Worm (Caenorhabditis elegans): Measurements from ENCODE around the gene Y57G11C.33.
A peak's percentile ranks its signal among the peaks of the same experiment; 100 is the strongest.

Gene Y57G11C.33

ce11 chrIV:14620543-14620942, 36.3 kb upstream of the Y57G11C.33 start:
- TF ChIP-seq hmg-4 (GFP tag; optimal IDR thresholded peaks at IDR 0.05) (no peak), tbx-37 (GFP tag; conservative IDR thresholded peaks at IDR 0.05) (no peak), tbx-11 (GFP tag; IDR thresholded peaks at IDR 0.05) (no peak), ceh-13 (GFP tag; optimal IDR thresholded peaks at IDR 0.05) (no peak), hnd-1 (tag; optimal IDR thresholded peaks at IDR 0.05) (no peak), flt-1 (GFP tag; IDR thresholded peaks at IDR 0.05) (no peak), pes-1 (GFP tag; IDR thresholded peaks at IDR 0.05) (no peak), scrt-1 (GFP tag; IDR thresholded peaks at IDR 0.05) (no peak), tra-4 (tag; optimal IDR thresholded peaks at IDR 0.05) (no peak), ceh-36 (tag; optimal IDR thresholded peaks at IDR 0.05) (no peak), B0310.2 (tag; optimal IDR thresholded peaks at IDR 0.05) (no peak), ets-7 (tag; optimal IDR thresholded peaks at IDR 0.05) (no peak), sea-1 (GFP tag; conservative IDR thresholded peaks at IDR 0.05) (no peak), F13C5.2 (tag; optimal IDR thresholded peaks at IDR 0.05) (no peak)

ce11 chrIV:14621117-14621516, 35.8 kb upstream of the Y57G11C.33 start:
- no peak for TF ChIP-seq pes-1 (GFP tag; IDR thresholded peaks at IDR 0.05)
- no peak for TF ChIP-seq hmbx-1 (tag; optimal IDR thresholded peaks at IDR 0.05)
- TF ChIP-seq hnd-1 (tag; optimal IDR thresholded peaks at IDR 0.05), result no peak

- TF ChIP-seq pes-1 (GFP tag; IDR thresholded peaks at IDR 0.05) (no peak), B0310.2 (tag; optimal IDR thresholded peaks at IDR 0.05) (peak; percentile 2)
These were observed 34.8 kb upstream of the Y57G11C.33 start for ce11 chrIV:14622109-14622508.

ce11 chrIV:14631726-14632125, 25.2 kb upstream of the Y57G11C.33 start:
- TF ChIP-seq hnd-1 (tag; optimal IDR thresholded peaks at IDR 0.05) (no peak), scrt-1 (GFP tag; IDR thresholded peaks at IDR 0.05) (no peak), aly-1 (tag; optimal IDR thresholded peaks at IDR 0.05) (no peak), pes-1 (GFP tag; IDR thresholded peaks at IDR 0.05) (no peak), tbx-37 (GFP tag; conservative IDR thresholded peaks at IDR 0.05) (no peak), ama-1 (optimal IDR thresholded peaks at IDR 0.05) (no peak), flt-1 (GFP tag; IDR thresholded peaks at IDR 0.05) (no peak), tbx-11 (GFP tag; IDR thresholded peaks at IDR 0.05) (no peak), ceh-36 (tag; optimal IDR thresholded peaks at IDR 0.05) (no peak), tra-4 (tag; optimal IDR thresholded peaks at IDR 0.05) (no peak), ceh-13 (GFP tag; optimal IDR thresholded peaks at IDR 0.05) (no peak), ets-7 (tag; optimal IDR thresholded peaks at IDR 0.05) (no peak), F13C5.2 (tag; optimal IDR thresholded peaks at IDR 0.05) (no peak), hmg-4 (GFP tag; optimal IDR thresholded peaks at IDR 0.05) (no peak), B0310.2 (tag; optimal IDR thresholded peaks at IDR 0.05) (no peak), sea-1 (GFP tag; conservative IDR thresholded peaks at IDR 0.05) (no peak)

ce11 chrIV:14632799-14633198, 24.1 kb upstream of the Y57G11C.33 start, which contains the start of gene irld-4:
Gene irld-4, plus strand, starts transcription at chrIV:14633099.
- TF ChIP-seq aly-1 (tag; optimal IDR thresholded peaks at IDR 0.05) (no peak), ets-7 (tag; optimal IDR thresholded peaks at IDR 0.05) (no peak), ama-1 (optimal IDR thresholded peaks at IDR 0.05) (no peak), F13C5.2 (tag; optimal IDR thresholded peaks at IDR 0.05) (no peak), hnd-1 (tag; optimal IDR thresholded peaks at IDR 0.05) (no peak), scrt-1 (GFP tag; IDR thresholded peaks at IDR 0.05) (no peak)

ce11 chrIV:14634826-14635225, 22.1 kb upstream of the Y57G11C.33 start, which contains the start of gene ule-2:
Gene ule-2, plus strand, starts transcription at chrIV:14635126.
- TF ChIP-seq tbx-37 (GFP tag; conservative IDR thresholded peaks at IDR 0.05) (no peak), tbx-11 (GFP tag; IDR thresholded peaks at IDR 0.05) (no peak), ama-1 (optimal IDR thresholded peaks at IDR 0.05) (no peak), pes-1 (GFP tag; IDR thresholded peaks at IDR 0.05) (no peak), flt-1 (GFP tag; IDR thresholded peaks at IDR 0.05) (no peak), scrt-1 (GFP tag; IDR thresholded peaks at IDR 0.05) (no peak), ets-7 (tag; optimal IDR thresholded peaks at IDR 0.05) (no peak)

ce11 chrIV:14637413-14637812, 19.5 kb upstream of the Y57G11C.33 start, which contains the start of gene srlf-27:
Gene srlf-27, plus strand, starts transcription at chrIV:14637713.
- TF ChIP-seq tra-4 (tag; optimal IDR thresholded peaks at IDR 0.05), result no peak
- TF ChIP-seq hmg-4 (GFP tag; optimal IDR thresholded peaks at IDR 0.05), result no peak
- TF ChIP-seq flt-1 (GFP tag; IDR thresholded peaks at IDR 0.05), result no peak
- TF ChIP-seq F13C5.2 (tag; optimal IDR thresholded peaks at IDR 0.05), result no peak
- no peak for TF ChIP-seq scrt-1 (GFP tag; IDR thresholded peaks at IDR 0.05)
- TF ChIP-seq ceh-13 (GFP tag; optimal IDR thresholded peaks at IDR 0.05), result no peak
- TF ChIP-seq hnd-1 (tag; optimal IDR thresholded peaks at IDR 0.05), result no peak
- TF ChIP-seq hmbx-1 (tag; optimal IDR thresholded peaks at IDR 0.05), result no peak
- TF ChIP-seq pes-1 (GFP tag; IDR thresholded peaks at IDR 0.05), result no peak
- no peak for TF ChIP-seq tbx-11 (GFP tag; IDR thresholded peaks at IDR 0.05)
- no peak for TF ChIP-seq ceh-36 (tag; optimal IDR thresholded peaks at IDR 0.05)
- no peak for TF ChIP-seq ets-7 (tag; optimal IDR thresholded peaks at IDR 0.05)
- TF ChIP-seq B0310.2 (tag; optimal IDR thresholded peaks at IDR 0.05), result no peak
- no peak for TF ChIP-seq ama-1 (optimal IDR thresholded peaks at IDR 0.05)
- TF ChIP-seq tbx-37 (GFP tag; conservative IDR thresholded peaks at IDR 0.05), result no peak
- TF ChIP-seq aly-1 (tag; optimal IDR thresholded peaks at IDR 0.05), result no peak
- TF ChIP-seq sea-1 (GFP tag; conservative IDR thresholded peaks at IDR 0.05), result no peak

- no peak for TF ChIP-seq tbx-37 (GFP tag; conservative IDR thresholded peaks at IDR 0.05)
- no peak for TF ChIP-seq scrt-1 (GFP tag; IDR thresholded peaks at IDR 0.05)
- no peak for TF ChIP-seq ceh-13 (GFP tag; optimal IDR thresholded peaks at IDR 0.05)
- no peak for TF ChIP-seq ceh-36 (tag; optimal IDR thresholded peaks at IDR 0.05)
These were observed 3.8 kb upstream of the Y57G11C.33 start, which contains the start of gene talp-3 for ce11 chrIV:14653066-14653465. Gene talp-3, minus strand, starts transcription at chrIV:14653380.

Measured in whole organism, early embryonic.